Worm (Caenorhabditis elegans) whole organism, L4/young adult: ENCODE results near the gene dars-1.

Source experiments
- dao-5 ChIP-seq: sonication (generic microtip); optimal IDR thresholded peaks from 2 replicates; lab custom pipeline; 2016; ENCODE audit warnings: missing genotype, missing genetic modification characterization, moderate library complexity, missing compliant biosample characterization
- him-1 ChIP-seq: sonication (generic microtip); optimal IDR thresholded peaks from 2 replicates; lab custom pipeline; 2016; ENCODE audit warnings: missing genotype, missing genetic modification reagents, missing genetic modification characterization, missing compliant biosample characterization

DNA sequence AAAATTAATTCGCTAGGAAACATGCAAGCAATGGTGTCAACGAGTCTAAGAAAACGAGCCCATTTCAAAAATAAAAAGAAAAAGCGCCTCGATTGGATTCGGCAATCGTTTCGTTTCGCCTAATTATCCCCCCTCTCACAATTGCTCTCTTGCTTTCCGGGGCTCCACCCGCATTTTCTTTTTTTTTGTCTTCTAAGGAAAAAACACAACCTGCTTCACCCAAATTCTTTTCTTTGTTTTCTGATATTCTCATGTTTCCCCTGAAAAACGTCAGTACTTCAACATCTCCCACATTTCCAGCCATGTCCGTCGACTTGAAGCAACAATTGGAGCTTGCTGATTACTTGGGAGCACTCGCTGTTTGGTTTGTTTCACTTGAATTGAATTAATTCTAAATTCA is 2.6 kb downstream of the dars-1 start, which contains the start of gene nlp-36:
- TF ChIP-seq him-1 (tag; lab: Kevin White, UChicago) (no peak), dao-5 (no peak)
